Fruit fly (Drosophila melanogaster) whole organism, prepupa: ENCODE measurements around the gene Rab14.
A peak's percentile ranks its signal among the peaks of the same experiment; 100 is the strongest.

Source experiments
- CG11762 ChIP-seq: fragments of 200-800 bp; sonication (Bioruptor generic); optimal IDR thresholded peaks from 3 replicates; lab custom pipeline; 2016; ENCODE audit warnings: missing biosample characterization, missing genetic modification characterization; ENCODE audit not compliant: insufficient read depth
- Ets96B ChIP-seq: fragments of 200-800 bp; optimal IDR thresholded peaks from 2 replicates; lab custom pipeline; 2019; ENCODE audit warnings: missing biosample characterization, mild to moderate bottlenecking, missing genetic modification characterization, moderate library complexity
- Hr38 ChIP-seq: sonication (Bioruptor generic); optimal IDR thresholded peaks from 2 replicates; lab custom pipeline; 2016; ENCODE audit warnings: missing biosample characterization, missing genetic modification characterization
- Hr39 ChIP-seq: fragments of 200-800 bp; sonication (Bioruptor generic); optimal IDR thresholded peaks from 2 replicates; lab custom pipeline; 2016; ENCODE audit warnings: missing biosample characterization, missing genetic modification characterization
- esn ChIP-seq: fragments of 200-800 bp; sonication (Bioruptor generic); optimal IDR thresholded peaks from 2 replicates; lab custom pipeline; 2016; ENCODE audit warnings: missing biosample characterization, mild to moderate bottlenecking, missing genetic modification characterization, moderate library complexity
- fkh ChIP-seq: fragments of 200-800 bp; sonication (Bioruptor generic); optimal IDR thresholded peaks from 3 replicates; lab custom pipeline; 2017; ENCODE audit warnings: missing biosample characterization, mild to moderate bottlenecking, missing genetic modification characterization, moderate library complexity
- lz ChIP-seq: fragments of 200-800 bp; sonication (Bioruptor generic); optimal IDR thresholded peaks from 3 replicates; lab custom pipeline; 2016; ENCODE audit warnings: missing biosample characterization, missing genetic modification characterization

DNA sequence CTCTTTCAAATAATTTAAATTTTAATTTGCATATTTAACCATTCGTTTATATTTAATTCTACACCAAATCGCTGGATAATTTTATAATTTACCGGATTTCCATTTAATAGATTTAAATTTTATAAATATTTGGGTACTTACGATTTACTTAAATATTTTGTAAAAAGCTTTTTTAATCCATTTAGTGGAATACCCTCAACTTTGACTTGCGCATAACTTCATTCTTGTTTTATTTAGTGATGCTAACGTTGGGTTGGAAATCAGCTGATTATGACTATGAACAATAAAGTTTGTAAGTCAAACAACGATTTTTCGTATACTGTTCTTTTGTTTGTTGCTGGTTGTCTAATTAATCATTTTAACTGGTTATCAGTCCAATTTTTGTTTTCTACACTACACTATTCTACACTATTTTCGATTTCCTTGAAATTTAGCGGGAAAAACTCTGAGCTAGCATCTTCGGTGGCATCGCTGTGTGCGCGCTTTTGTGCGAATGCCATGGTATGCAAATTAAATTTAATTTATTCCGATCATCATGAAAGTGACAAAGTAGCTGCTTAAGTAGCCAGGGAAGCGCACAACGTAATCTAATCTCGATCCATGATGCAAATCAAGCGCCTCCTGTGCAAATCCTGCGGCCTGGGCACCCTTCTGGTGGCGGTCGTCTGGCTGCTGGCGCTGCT lies 4.0 kb downstream of the Rab14 start, which contains the start of gene Pgant35A:
- TF ChIP-seq Ets96B = no peak
- no peak for TF ChIP-seq Hr38 (GFP tag; lab: Kevin White, UChicago)
- peak; percentile 30 for TF ChIP-seq Hr39
- peak; percentile 37 for TF ChIP-seq fkh (GFP tag; lab: Kevin White, UChicago)
- no peak for TF ChIP-seq CG11762
- peak; percentile 32 for TF ChIP-seq lz (GFP tag; lab: Kevin White, UChicago)
- peak; percentile 60 for TF ChIP-seq esn
